Worm (Caenorhabditis elegans) whole organism, L4 larva: ENCODE results near the gene fipr-19.

Experiments used
- lin-13 ChIP-seq: fragments of 150-350 bp; optimal IDR thresholded peaks from 2 replicates; lab custom pipeline; 2014; ENCODE audit warnings: missing biosample characterization, missing genetic modification reagents, missing genetic modification characterization
- nhr-6 ChIP-seq: fragments of 150-350 bp; optimal IDR thresholded peaks from 2 replicates; lab custom pipeline; 2014; ENCODE audit warnings: missing biosample characterization, missing genetic modification characterization
- vab-7 ChIP-seq: fragments of 200-800 bp; sonication (Bioruptor generic); IDR thresholded peaks from 2 replicates; pipeline ENCODE4 v1.3.6; 2022; ENCODE audit warnings: missing genetic modification reagents, missing genetic modification characterization, missing compliant biosample characterization

- no peak for TF ChIP-seq nhr-6 (tag; lab: Kevin White, UChicago)
- TF ChIP-seq lin-13 (GFP tag; lab: Kevin White, UChicago) = no peak
- no peak for TF ChIP-seq vab-7 (GFP tag; lab: Robert Waterston, UW)
These were observed 26.0 kb upstream of the fipr-19 start for ce11 chrIII:7484765-7485164.
